Fruit fly (Drosophila melanogaster) whole organism: Measurements from ENCODE around the gene Sfp70A4.

Experiments
- Dll ChIP-seq: fragments of >200 bp; optimal IDR thresholded peaks from 2 replicates; lab custom pipeline; 2017
- EcR ChIP-seq, 2 experiments: fragments of >200 bp; optimal IDR thresholded peaks; 2 replicates each; lab custom pipeline; 2017; ENCODE audit warnings: missing biosample characterization in 2 of 2, missing genetic modification characterization in 2 of 2, missing genetic modification reagents in 2 of 2
- psq ChIP-seq: fragments of >200 bp; optimal IDR thresholded peaks from 2 replicates; lab custom pipeline; 2017
- usp ChIP-seq: fragments of >200 bp; optimal IDR thresholded peaks from 2 replicates; lab custom pipeline; 2017; ENCODE audit warnings: missing biosample characterization, missing genetic modification characterization, mixed read lengths

DNA sequence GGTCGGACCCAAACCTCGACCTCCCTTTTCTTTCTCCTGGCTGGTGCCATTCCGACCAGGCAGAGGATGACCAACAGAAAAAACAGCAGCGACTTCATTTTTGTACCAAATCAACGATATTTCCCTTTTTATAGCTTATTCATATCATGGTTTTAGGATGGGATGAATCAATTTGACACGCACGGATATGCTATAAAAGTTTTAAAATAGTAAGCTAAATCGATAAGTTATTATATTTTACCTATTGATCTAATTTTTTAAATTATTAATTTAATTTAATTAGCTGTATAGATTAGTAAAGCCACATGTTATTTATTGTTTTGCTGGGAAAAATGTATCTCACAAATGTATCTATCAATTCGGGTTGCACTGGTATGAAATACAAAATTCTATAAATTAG lies 2.3 kb upstream of the Sfp70A4 start, which contains the start of gene CG42481:
- TF ChIP-seq EcR (GFP tag; optimal IDR thresholded peaks at IDR 0.05; lab: Kevin White, UChicago) (no peak), psq (lab: Kevin White, UChicago) (no peak), usp (GFP tag; lab: Kevin White, UChicago) (no peak), Dll (lab: Kevin White, UChicago) (no peak)
